Fruit fly (Drosophila melanogaster) whole organism, embryonic: Measurements from ENCODE around the gene CG15865.

ENCODE experiments used
- Ada2b ChIP-seq: fragments of 200-800 bp; sonication (Bioruptor generic); IDR thresholded peaks from 2 replicates; pipeline ENCODE4 v1.3.6; 2022; ENCODE audit warnings: missing biosample characterization, missing genetic modification characterization
- Atf-2 ChIP-seq: fragments of 200-800 bp; sonication (Bioruptor generic); optimal IDR thresholded peaks from 2 replicates; lab custom pipeline; 2016; ENCODE audit warnings: missing biosample characterization, missing genetic modification characterization
- Atf3 ChIP-seq: fragments of 200-800 bp; sonication (Bioruptor generic); optimal IDR thresholded peaks from 3 replicates; lab custom pipeline; 2016; ENCODE audit warnings: missing biosample characterization, missing genetic modification characterization
- CG10321 ChIP-seq: fragments of 200-800 bp; sonication (Bioruptor generic); IDR thresholded peaks from 2 replicates; pipeline ENCODE4 v1.3.6; 2022; ENCODE audit warnings: missing biosample characterization, missing genetic modification characterization
- CG11456 ChIP-seq: fragments of 200-800 bp; sonication (Bioruptor generic); IDR thresholded peaks from 3 replicates; pipeline ENCODE4 v1.3.6; 2022; ENCODE audit warnings: missing biosample characterization, missing genetic modification characterization
- CG12071 ChIP-seq: fragments of 200-800 bp; sonication (Bioruptor generic); optimal IDR thresholded peaks from 3 replicates; lab custom pipeline; 2018; ENCODE audit warnings: missing biosample characterization, mild to moderate bottlenecking, missing genetic modification characterization
- CG12744 ChIP-seq: fragments of 200-800 bp; sonication (Bioruptor generic); optimal IDR thresholded peaks from 2 replicates; lab custom pipeline; 2016; ENCODE audit warnings: missing biosample characterization, missing genetic modification characterization
- CG15479 ChIP-seq: fragments of 200-800 bp; sonication (Bioruptor generic); optimal IDR thresholded peaks from 3 replicates; lab custom pipeline; 2019; ENCODE audit warnings: missing biosample characterization, mild to moderate bottlenecking, missing genetic modification characterization, moderate library complexity
- CG15601 ChIP-seq: fragments of 200-800 bp; sonication (Bioruptor generic); optimal IDR thresholded peaks from 3 replicates; lab custom pipeline; 2019; ENCODE audit warnings: missing biosample characterization, mild to moderate bottlenecking, missing genetic modification characterization, moderate library complexity
- CG16815 ChIP-seq: fragments of 200-800 bp; sonication (Bioruptor generic); optimal IDR thresholded peaks from 3 replicates; lab custom pipeline; 2017; ENCODE audit warnings: missing biosample characterization, mild to moderate bottlenecking, missing genetic modification characterization
- CG17361 ChIP-seq: fragments of 200-800 bp; sonication (Bioruptor generic); IDR thresholded peaks from 3 replicates; pipeline ENCODE4 v1.3.6; 2022; ENCODE audit warnings: missing biosample characterization, missing genetic modification characterization
- CG18476 ChIP-seq: fragments of 200-800 bp; sonication (Bioruptor generic); optimal IDR thresholded peaks from 2 replicates; lab custom pipeline; 2016; ENCODE audit warnings: missing biosample characterization, mild to moderate bottlenecking, missing genetic modification characterization
- CG2129 ChIP-seq: fragments of 200-800 bp; sonication (Bioruptor generic); IDR thresholded peaks from 2 replicates; pipeline ENCODE4 v1.3.6; 2022; ENCODE audit warnings: missing biosample characterization, missing genetic modification characterization; ENCODE audit not compliant: partially characterized antibody
- CG2199 ChIP-seq: fragments of 200-800 bp; sonication (Bioruptor generic); IDR thresholded peaks from 3 replicates; pipeline ENCODE4 v1.3.6; 2022; ENCODE audit warnings: missing biosample characterization, missing genetic modification characterization
- CG33213 ChIP-seq: fragments of 200-800 bp; sonication (Bioruptor generic); optimal IDR thresholded peaks from 3 replicates; lab custom pipeline; 2016; ENCODE audit warnings: missing biosample characterization, missing genetic modification characterization
- CG34376 ChIP-seq: fragments of 200-800 bp; sonication (Bioruptor generic); optimal IDR thresholded peaks from 2 replicates; lab custom pipeline; 2018; ENCODE audit warnings: missing biosample characterization, mild to moderate bottlenecking, missing genetic modification characterization
- CG3726 ChIP-seq: fragments of 200-800 bp; sonication (Bioruptor generic); IDR thresholded peaks from 3 replicates; pipeline ENCODE4, ENCODE4 v1.3.6; 2022; ENCODE audit warnings: missing biosample characterization, missing genetic modification characterization
- CG3847 ChIP-seq: fragments of 200-800 bp; sonication (Bioruptor generic); IDR thresholded peaks from 2 replicates; pipeline ENCODE4 v1.3.6; 2022; ENCODE audit warnings: missing biosample characterization, missing genetic modification characterization
- CG4404 ChIP-seq: fragments of 200-800 bp; sonication (Bioruptor generic); IDR thresholded peaks from 2 replicates; pipeline ENCODE4 v1.3.6; 2022; ENCODE audit warnings: missing biosample characterization, missing genetic modification characterization
- CG6813 ChIP-seq: fragments of 200-800 bp; sonication (Bioruptor generic); optimal IDR thresholded peaks from 2 replicates; lab custom pipeline; 2017; ENCODE audit warnings: missing biosample characterization, missing genetic modification characterization, mild to moderate bottlenecking, moderate library complexity, missing genetic modification reagents
- CG7928 ChIP-seq: fragments of 200-800 bp; sonication (Bioruptor generic); optimal IDR thresholded peaks from 2 replicates; lab custom pipeline; 2017; ENCODE audit warnings: missing biosample characterization, mild to moderate bottlenecking, missing genetic modification characterization
- CG8290 ChIP-seq, 3 experiments: fragments of 200-800 bp; sonication (Bioruptor generic); optimal IDR thresholded peaks; 2 replicates each; lab custom pipeline; 2016 to 2019; ENCODE audit warnings: missing biosample characterization in 3 of 3, missing genetic modification characterization in 3 of 3, mild to moderate bottlenecking in 2 of 3, moderate library complexity in 1 of 3
- CTCF ChIP-seq: fragments of 200-800 bp; sonication (Bioruptor generic); optimal IDR thresholded peaks from 2 replicates; lab custom pipeline; 2017; ENCODE audit warnings: missing biosample characterization, mild to moderate bottlenecking, missing genetic modification characterization, moderate library complexity
- Camta ChIP-seq: fragments of 200-800 bp; sonication (Bioruptor generic); optimal IDR thresholded peaks from 2 replicates; lab custom pipeline; 2016; ENCODE audit warnings: missing biosample characterization, missing genetic modification characterization
- Dek ChIP-seq: fragments of 200-800 bp; sonication (Bioruptor generic); optimal IDR thresholded peaks from 3 replicates; lab custom pipeline; 2019; ENCODE audit warnings: missing biosample characterization, mild to moderate bottlenecking, missing genetic modification characterization, moderate library complexity
- Dfd ChIP-seq, 2 experiments: fragments of >200 bp; optimal IDR thresholded peaks; 2 replicates each; lab custom pipeline; 2017; ENCODE audit warnings: missing biosample characterization in 2 of 2, missing genetic modification characterization in 2 of 2
- MESR4 ChIP-seq: fragments of 200-800 bp; sonication (Bioruptor generic); optimal IDR thresholded peaks from 2 replicates; lab custom pipeline; 2018; ENCODE audit warnings: missing biosample characterization, mild to moderate bottlenecking, missing genetic modification characterization, moderate library complexity
- Opbp ChIP-seq: fragments of 200-800 bp; sonication (Bioruptor generic); IDR thresholded peaks from 3 replicates; pipeline ENCODE4 v1.3.6; 2022; ENCODE audit warnings: missing biosample characterization, missing genetic modification characterization; ENCODE audit not compliant: partially characterized antibody
- Scr ChIP-seq: fragments of 200-800 bp; sonication (Bioruptor generic); IDR thresholded peaks from 2 replicates; pipeline ENCODE4 v1.3.6; 2022; ENCODE audit warnings: missing biosample characterization, missing genetic modification characterization; ENCODE audit not compliant: partially characterized antibody
- Sin3A ChIP-seq: fragments of >200 bp; optimal IDR thresholded peaks from 2 replicates; lab custom pipeline; 2018
- ara ChIP-seq: fragments of 200-800 bp; sonication (Bioruptor generic); IDR thresholded peaks from 2 replicates; pipeline ENCODE4 v1.3.6; 2022; ENCODE audit warnings: missing biosample characterization, missing genetic modification characterization
- br ChIP-seq: fragments of >200 bp; optimal IDR thresholded peaks from 2 replicates; lab custom pipeline; 2017
- ems ChIP-seq: fragments of 200-800 bp; sonication (Bioruptor generic); optimal IDR thresholded peaks from 3 replicates; lab custom pipeline; 2016; ENCODE audit warnings: missing biosample characterization, missing genetic modification characterization
- hbn ChIP-seq: fragments of 200-800 bp; sonication (Bioruptor generic); IDR thresholded peaks from 2 replicates; pipeline ENCODE4 v1.3.6; 2022; ENCODE audit warnings: missing biosample characterization, missing genetic modification characterization; ENCODE audit not compliant: partially characterized antibody
- jumu ChIP-seq: fragments of 200-800 bp; sonication (Bioruptor generic); optimal IDR thresholded peaks from 3 replicates; lab custom pipeline; 2016; ENCODE audit warnings: missing biosample characterization, missing genetic modification characterization
- kni ChIP-seq: fragments of 200-800 bp; sonication (Bioruptor generic); optimal IDR thresholded peaks from 3 replicates; lab custom pipeline; 2017; ENCODE audit warnings: mild to moderate bottlenecking, missing biosample characterization, missing genetic modification reagents, missing genetic modification characterization
- nerfin-2 ChIP-seq: fragments of 200-800 bp; sonication (Bioruptor generic); IDR thresholded peaks from 2 replicates; pipeline ENCODE4 v1.3.6; 2022; ENCODE audit warnings: missing biosample characterization, missing genetic modification characterization; ENCODE audit not compliant: partially characterized antibody
- oc ChIP-seq: fragments of 200-800 bp; sonication (Bioruptor generic); optimal IDR thresholded peaks from 2 replicates; lab custom pipeline; 2018; ENCODE audit warnings: missing biosample characterization, mild to moderate bottlenecking, missing genetic modification characterization, moderate library complexity
- p53 ChIP-seq: fragments of 200-800 bp; sonication (Bioruptor generic); optimal IDR thresholded peaks from 2 replicates; lab custom pipeline; 2016; ENCODE audit warnings: missing biosample characterization, missing genetic modification characterization
- pan ChIP-seq, 4 experiments: fragments of >200 bp in 3 of 4; fragments of 200-800 bp in 1 of 4; sonication (Bioruptor generic) in 1 of 4; optimal IDR thresholded peaks in 3 of 4; IDR thresholded peaks in 1 of 4; 2 replicates each; pipeline versions ENCODE4 v1.3.6 to Lab custom; 2017 to 2022; ENCODE audit warnings: missing biosample characterization in 2 of 4, missing genetic modification characterization in 2 of 4, mixed read lengths in 1 of 4
- prd ChIP-seq, 3 experiments: fragments of >200 bp in 2 of 3; fragments of 200-800 bp in 1 of 3; sonication (Bioruptor generic) in 1 of 3; optimal IDR thresholded peaks in 2 of 3; IDR thresholded peaks in 1 of 3; 2 replicates in 2 of 3; 3 replicates in 1 of 3; pipeline versions ENCODE4 v1.3.6 to Lab custom; 2017 to 2022; ENCODE audit warnings: missing biosample characterization in 1 of 3, missing genetic modification characterization in 1 of 3
- row ChIP-seq: fragments of 200-800 bp; sonication (Bioruptor generic); IDR thresholded peaks from 3 replicates; pipeline ENCODE4 v1.3.6; 2022; ENCODE audit warnings: missing biosample characterization, missing genetic modification characterization
- shn ChIP-seq: fragments of 200-800 bp; sonication (Bioruptor generic); optimal IDR thresholded peaks from 3 replicates; lab custom pipeline; 2016; ENCODE audit warnings: missing biosample characterization, missing genetic modification characterization
- slou ChIP-seq: fragments of 200-800 bp; sonication (Bioruptor generic); optimal IDR thresholded peaks from 3 replicates; lab custom pipeline; 2016; ENCODE audit warnings: missing biosample characterization, missing genetic modification characterization
- ssp ChIP-seq: fragments of 200-800 bp; sonication (Bioruptor generic); IDR thresholded peaks from 2 replicates; pipeline ENCODE4 v1.3.6; 2022; ENCODE audit warnings: missing biosample characterization, missing genetic modification characterization
- trh ChIP-seq: fragments of 200-800 bp; sonication (Bioruptor generic); optimal IDR thresholded peaks from 2 replicates; lab custom pipeline; 2016; ENCODE audit warnings: missing biosample characterization, missing genetic modification characterization
- tup ChIP-seq: fragments of 200-800 bp; sonication (Bioruptor generic); optimal IDR thresholded peaks from 2 replicates; lab custom pipeline; 2016; ENCODE audit warnings: missing biosample characterization, mild to moderate bottlenecking, missing genetic modification characterization, moderate library complexity
- unc-4 ChIP-seq: fragments of 200-800 bp; sonication (Bioruptor generic); IDR thresholded peaks from 2 replicates; pipeline ENCODE4 v1.3.6; 2022; ENCODE audit warnings: missing biosample characterization, missing genetic modification characterization; ENCODE audit not compliant: partially characterized antibody
- vfl ChIP-seq: fragments of 200-800 bp; sonication (Bioruptor generic); optimal IDR thresholded peaks from 2 replicates; lab custom pipeline; 2016; ENCODE audit warnings: missing biosample characterization, missing genetic modification characterization
- vvl ChIP-seq: fragments of 200-800 bp; sonication (Bioruptor generic); IDR thresholded peaks from 2 replicates; pipeline ENCODE4 v1.3.6; 2022; ENCODE audit warnings: missing biosample characterization, missing genetic modification characterization
- zen ChIP-seq: fragments of 200-800 bp; sonication (Bioruptor generic); optimal IDR thresholded peaks from 3 replicates; lab custom pipeline; 2018; ENCODE audit warnings: missing biosample characterization, mild to moderate bottlenecking, missing genetic modification characterization, moderate library complexity

Gene CG15865

DNA sequence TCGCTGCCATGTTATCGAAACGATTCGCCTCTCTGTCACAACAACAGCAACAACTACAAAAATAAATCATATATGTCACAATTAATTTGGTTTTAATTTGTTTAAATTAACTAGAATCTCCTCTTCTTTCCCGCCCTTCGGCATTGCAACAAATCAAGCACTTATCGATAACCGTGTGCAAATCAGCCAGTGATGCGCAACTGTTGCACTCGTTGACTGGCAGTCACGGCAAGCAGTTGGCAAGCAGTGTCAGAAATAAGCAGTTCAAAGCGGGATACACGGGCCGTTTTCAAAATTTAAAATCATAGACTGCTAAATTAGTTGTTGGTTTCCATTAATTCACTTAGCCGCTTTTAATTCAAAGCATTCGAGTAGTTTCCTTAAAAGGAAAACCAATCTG is 19.5 kb upstream of the CG15865 start, which contains the start of gene Axs:
Gene Axs (minus strand): TSS at position 131 of the 400 bp plus-strand sequence.
- TF ChIP-seq shn (GFP tag; lab: Kevin White, UChicago) (peak; percentile 41), kni (GFP tag; lab: Kevin White, UChicago) (no peak), CG34376 (GFP tag; lab: Kevin White, UChicago) (no peak), Ada2b (GFP tag; lab: Robert Waterston, UW) (no peak), Dek (tag; lab: Kevin White, UChicago) (peak; percentile 28), Scr (GFP tag; lab: Robert Waterston, UW) (peak; percentile 68), CG17361 (GFP tag; lab: Robert Waterston, UW) (no peak), nerfin-2 (GFP tag; lab: Robert Waterston, UW) (peak; percentile 52), CG10321 (no peak), ems (GFP tag; lab: Kevin White, UChicago) (no peak), Dfd (GFP tag; optimal IDR thresholded peaks at IDR 0.05; lab: Kevin White, UChicago) (peak in 1 of 2 experiments; percentile 31), trh (GFP tag; lab: Kevin White, UChicago) (no peak), tup (GFP tag; lab: Kevin White, UChicago) (no peak), ssp (GFP tag; lab: Robert Waterston, UW) (no peak), vvl (GFP tag; lab: Robert Waterston, UW) (peak; percentile 76), zen (no peak), Atf3 (GFP tag; lab: Kevin White, UChicago) (peak; percentile 51), ara (GFP tag; lab: Robert Waterston, UW) (no peak), CG33213 (GFP tag; lab: Kevin White, UChicago) (no peak), pan (optimal IDR thresholded peaks at IDR 0.05; lab: Kevin White, UChicago) (no peak), pan (GFP tag; optimal IDR thresholded peaks at IDR 0.05 in 1 of 2, IDR thresholded peaks at IDR 0.05 in 1 of 2) (no peak), CG7928 (GFP tag; lab: Kevin White, UChicago) (no peak), CG6813 (GFP tag; lab: Kevin White, UChicago) (no peak), CG18476 (GFP tag; lab: Kevin White, UChicago) (no peak), CG2199 (GFP tag; lab: Robert Waterston, UW) (peak; percentile 13; the same call in 1 of the 3 replicates), CG2129 (GFP tag; lab: Robert Waterston, UW) (no peak), prd (optimal IDR thresholded peaks at IDR 0.05; lab: Kevin White, UChicago) (no peak), prd (GFP tag; IDR thresholded peaks at IDR 0.05; lab: Robert Waterston, UW) (no peak), CG15601 (peak; percentile 32), vfl (GFP tag; lab: Kevin White, UChicago) (peak; percentile 46), br (lab: Kevin White, UChicago) (no peak), CG16815 (GFP tag; lab: Kevin White, UChicago) (no peak), p53 (GFP tag; lab: Kevin White, UChicago) (peak; percentile 45), CG3847 (GFP tag; lab: Robert Waterston, UW) (peak; percentile 30), oc (no peak), Atf-2 (GFP tag; lab: Kevin White, UChicago) (peak; percentile 15), hbn (GFP tag; lab: Robert Waterston, UW) (peak; percentile 50), CG12744 (no peak), row (GFP tag; lab: Robert Waterston, UW) (peak; percentile 49; the same call in 1 of the 3 replicates), CG15479 (peak; percentile 94), CG3726 (GFP tag; lab: Robert Waterston, UW) (no peak), CG12071 (no peak), Sin3A (lab: Kevin White, UChicago) (peak; percentile 48), Camta (GFP tag; lab: Kevin White, UChicago) (no peak), CTCF (GFP tag; lab: Kevin White, UChicago) (peak; percentile 21), CG4404 (no peak), slou (GFP tag; lab: Kevin White, UChicago) (no peak), CG11456 (GFP tag; lab: Robert Waterston, UW) (no peak), Opbp (peak; percentile 84), CG8290 (GFP tag; optimal IDR thresholded peaks at IDR 0.05; lab: Kevin White, UChicago) (peak; percentile 85), CG8290 (tag; optimal IDR thresholded peaks at IDR 0.05; lab: Kevin White, UChicago) (peak; percentile 54 to 87), unc-4 (peak; percentile 64), jumu (GFP tag; lab: Kevin White, UChicago) (peak; percentile 16), MESR4 (GFP tag; lab: Kevin White, UChicago) (peak; percentile 15)
